Fruit fly (Drosophila melanogaster) whole organism, embryonic: ENCODE measurements around the gene CG6961.
A peak's percentile ranks its signal among the peaks of the same experiment; 100 is the strongest.

Source experiments
- CG10267 ChIP-seq: fragments of 200-800 bp; sonication (Bioruptor generic); optimal IDR thresholded peaks from 2 replicates; lab custom pipeline; 2018; ENCODE audit warnings: missing biosample characterization, mild to moderate bottlenecking, missing genetic modification characterization, moderate library complexity
- CG11247 ChIP-seq: fragments of 200-800 bp; sonication (Bioruptor generic); IDR thresholded peaks from 2 replicates; pipeline ENCODE4 v1.3.6; 2022; ENCODE audit warnings: missing biosample characterization, missing genetic modification characterization
- CG12219 ChIP-seq: fragments of 200-800 bp; sonication (Bioruptor generic); optimal IDR thresholded peaks from 3 replicates; lab custom pipeline; 2018; ENCODE audit warnings: missing biosample characterization, mild to moderate bottlenecking, missing genetic modification characterization
- CG1233 ChIP-seq: fragments of 200-800 bp; sonication (Bioruptor generic); optimal IDR thresholded peaks from 4 replicates; lab custom pipeline; 2018; ENCODE audit warnings: missing biosample characterization, mild to moderate bottlenecking, missing genetic modification characterization
- CG12744 ChIP-seq: fragments of 200-800 bp; sonication (Bioruptor generic); optimal IDR thresholded peaks from 2 replicates; lab custom pipeline; 2016; ENCODE audit warnings: missing biosample characterization, missing genetic modification characterization
- CG14710 ChIP-seq: fragments of 200-800 bp; sonication (Bioruptor generic); optimal IDR thresholded peaks from 3 replicates; lab custom pipeline; 2019; ENCODE audit warnings: missing biosample characterization, mild to moderate bottlenecking, missing genetic modification characterization, moderate library complexity
- CG1603 ChIP-seq: fragments of 200-800 bp; sonication (Bioruptor generic); optimal IDR thresholded peaks from 2 replicates; lab custom pipeline; 2019; ENCODE audit warnings: missing biosample characterization, mild to moderate bottlenecking, missing genetic modification characterization, moderate library complexity
- CG17328 ChIP-seq: fragments of 200-800 bp; sonication (Bioruptor generic); IDR thresholded peaks from 2 replicates; pipeline ENCODE4 v1.3.6; 2022; ENCODE audit warnings: missing biosample characterization, missing genetic modification characterization
- CG17802 ChIP-seq: fragments of 200-800 bp; sonication (Bioruptor generic); optimal IDR thresholded peaks from 2 replicates; lab custom pipeline; 2018; ENCODE audit warnings: missing biosample characterization, mild to moderate bottlenecking, missing genetic modification characterization, moderate library complexity
- CG18599 ChIP-seq: fragments of 200-800 bp; sonication (Bioruptor generic); optimal IDR thresholded peaks from 3 replicates; lab custom pipeline; 2017; ENCODE audit warnings: missing biosample characterization, missing genetic modification characterization, mild to moderate bottlenecking, moderate library complexity, missing genetic modification reagents
- CG18764 ChIP-seq: fragments of 200-800 bp; sonication (Bioruptor generic); optimal IDR thresholded peaks from 3 replicates; lab custom pipeline; 2016; ENCODE audit warnings: missing biosample characterization, missing genetic modification characterization
- CG2678 ChIP-seq: fragments of 200-800 bp; sonication (Bioruptor generic); optimal IDR thresholded peaks from 3 replicates; lab custom pipeline; 2019; ENCODE audit warnings: missing biosample characterization, mild to moderate bottlenecking, missing genetic modification characterization, moderate library complexity
- CG2712 ChIP-seq: fragments of 200-800 bp; optimal IDR thresholded peaks from 3 replicates; lab custom pipeline; 2019; ENCODE audit warnings: missing biosample characterization, mild to moderate bottlenecking, missing genetic modification characterization, moderate library complexity
- CG3163 ChIP-seq: fragments of 200-800 bp; sonication (Bioruptor generic); optimal IDR thresholded peaks from 3 replicates; lab custom pipeline; 2016; ENCODE audit warnings: missing biosample characterization, missing genetic modification characterization
- CG33557 ChIP-seq: fragments of 200-800 bp; sonication (Bioruptor generic); optimal IDR thresholded peaks from 2 replicates; lab custom pipeline; 2019; ENCODE audit warnings: missing biosample characterization, mild to moderate bottlenecking, missing genetic modification characterization, moderate library complexity
- CG3847 ChIP-seq: fragments of 200-800 bp; sonication (Bioruptor generic); IDR thresholded peaks from 2 replicates; pipeline ENCODE4 v1.3.6; 2022; ENCODE audit warnings: missing biosample characterization, missing genetic modification characterization
- CG4360 ChIP-seq: fragments of 200-800 bp; sonication (Bioruptor generic); IDR thresholded peaks from 2 replicates; pipeline ENCODE4 v1.3.6; 2022; ENCODE audit warnings: missing biosample characterization, missing genetic modification characterization
- CG4404 ChIP-seq: fragments of 200-800 bp; sonication (Bioruptor generic); IDR thresholded peaks from 2 replicates; pipeline ENCODE4 v1.3.6; 2022; ENCODE audit warnings: missing biosample characterization, missing genetic modification characterization
- CG4707 ChIP-seq: fragments of 200-800 bp; sonication (Bioruptor generic); optimal IDR thresholded peaks from 2 replicates; lab custom pipeline; 2018; ENCODE audit warnings: missing biosample characterization, mild to moderate bottlenecking, missing genetic modification characterization, moderate library complexity
- CG7556 ChIP-seq: fragments of 200-800 bp; sonication (Bioruptor generic); optimal IDR thresholded peaks from 2 replicates; lab custom pipeline; 2017; ENCODE audit warnings: missing biosample characterization, mild to moderate bottlenecking, missing genetic modification characterization
- CG7928 ChIP-seq: fragments of 200-800 bp; sonication (Bioruptor generic); optimal IDR thresholded peaks from 2 replicates; lab custom pipeline; 2017; ENCODE audit warnings: missing biosample characterization, mild to moderate bottlenecking, missing genetic modification characterization
- CG8290 ChIP-seq, 3 experiments: fragments of 200-800 bp; sonication (Bioruptor generic); optimal IDR thresholded peaks; 2 replicates each; lab custom pipeline; 2016 to 2019; ENCODE audit warnings: missing biosample characterization in 3 of 3, missing genetic modification characterization in 3 of 3, mild to moderate bottlenecking in 2 of 3, moderate library complexity in 1 of 3
- D19A ChIP-seq: fragments of 200-800 bp; optimal IDR thresholded peaks from 3 replicates; lab custom pipeline; 2019; ENCODE audit warnings: missing biosample characterization, mild to moderate bottlenecking, missing genetic modification characterization, moderate library complexity
- Doc2 ChIP-seq: fragments of 200-800 bp; sonication (Bioruptor generic); IDR thresholded peaks from 2 replicates; pipeline ENCODE4 v1.3.6; 2022; ENCODE audit warnings: missing biosample characterization, missing genetic modification characterization
- Eip74EF ChIP-seq, 2 experiments: fragments of 200-800 bp in 1 of 2; fragments of >200 bp in 1 of 2; sonication (Bioruptor generic) in 1 of 2; optimal IDR thresholded peaks; 2 replicates each; lab custom pipeline; 2017 to 2019; ENCODE audit warnings: missing biosample characterization in 2 of 2, missing genetic modification characterization in 2 of 2, mild to moderate bottlenecking in 1 of 2, moderate library complexity in 1 of 2
- Fer1 ChIP-seq: fragments of 200-800 bp; sonication (Bioruptor generic); optimal IDR thresholded peaks from 2 replicates; lab custom pipeline; 2017; ENCODE audit warnings: missing biosample characterization, mild to moderate bottlenecking, missing genetic modification characterization
- HLH3B ChIP-seq: fragments of 200-800 bp; sonication (Bioruptor generic); IDR thresholded peaks from 2 replicates; pipeline ENCODE4 v1.3.6; 2022; ENCODE audit warnings: missing biosample characterization, missing genetic modification characterization
- Hr3 ChIP-seq: fragments of 200-800 bp; sonication (Bioruptor generic); optimal IDR thresholded peaks from 3 replicates; lab custom pipeline; 2016; ENCODE audit warnings: missing biosample characterization, missing genetic modification characterization
- Lim3 ChIP-seq: fragments of 200-800 bp; sonication (Bioruptor generic); IDR thresholded peaks from 2 replicates; pipeline ENCODE4 v1.3.6; 2022; ENCODE audit warnings: missing biosample characterization, missing genetic modification characterization
- Oli ChIP-seq: fragments of 200-800 bp; sonication (Bioruptor generic); optimal IDR thresholded peaks from 2 replicates; lab custom pipeline; 2018; ENCODE audit warnings: missing biosample characterization, mild to moderate bottlenecking, missing genetic modification characterization, moderate library complexity
- Ptx1 ChIP-seq: fragments of 200-800 bp; sonication (Bioruptor generic); IDR thresholded peaks from 2 replicates; pipeline ENCODE4 v1.3.6; 2022; ENCODE audit warnings: missing biosample characterization, missing genetic modification characterization
- Sox100B ChIP-seq: fragments of 200-800 bp; sonication (Bioruptor generic); optimal IDR thresholded peaks from 3 replicates; lab custom pipeline; 2018; ENCODE audit warnings: missing biosample characterization, mild to moderate bottlenecking, missing genetic modification characterization
- amos ChIP-seq: fragments of 200-800 bp; sonication (Bioruptor generic); IDR thresholded peaks from 2 replicates; pipeline ENCODE4 v1.3.6; 2022; ENCODE audit warnings: missing biosample characterization, missing genetic modification characterization; ENCODE audit not compliant: partially characterized antibody
- az2 ChIP-seq: fragments of 200-800 bp; sonication (Bioruptor generic); optimal IDR thresholded peaks from 3 replicates; lab custom pipeline; 2016; ENCODE audit warnings: missing biosample characterization, missing genetic modification characterization
- cg ChIP-seq: fragments of 200-800 bp; sonication (Bioruptor generic); optimal IDR thresholded peaks from 3 replicates; lab custom pipeline; 2019; ENCODE audit warnings: missing biosample characterization, mild to moderate bottlenecking, missing genetic modification characterization, moderate library complexity
- cwo ChIP-seq: fragments of 200-800 bp; sonication (Bioruptor generic); optimal IDR thresholded peaks from 3 replicates; lab custom pipeline; 2017; ENCODE audit warnings: missing biosample characterization, missing genetic modification characterization, mild to moderate bottlenecking, moderate library complexity, missing genetic modification reagents
- dm ChIP-seq: fragments of 200-800 bp; sonication (Bioruptor generic); optimal IDR thresholded peaks from 3 replicates; lab custom pipeline; 2016; ENCODE audit warnings: missing biosample characterization, missing genetic modification characterization
- esg ChIP-seq: fragments of 200-800 bp; sonication (Bioruptor generic); conservative IDR thresholded peaks from 2 replicates; pipeline ENCODE4 v1.3.6; 2022; ENCODE audit warnings: missing biosample characterization, missing genetic modification characterization
- ewg ChIP-seq: fragments of 200-800 bp; sonication (Bioruptor generic); optimal IDR thresholded peaks from 3 replicates; lab custom pipeline; 2017; ENCODE audit warnings: mild to moderate bottlenecking, missing biosample characterization, missing genetic modification reagents, missing genetic modification characterization
- grn ChIP-seq: fragments of 200-800 bp; sonication (Bioruptor generic); optimal IDR thresholded peaks from 3 replicates; lab custom pipeline; 2017; ENCODE audit warnings: missing biosample characterization, missing genetic modification characterization
- gt ChIP-seq: fragments of 200-800 bp; sonication (Bioruptor generic); IDR thresholded peaks from 2 replicates; pipeline ENCODE4 v1.3.6; 2022; ENCODE audit warnings: missing biosample characterization, missing genetic modification characterization
- inv ChIP-seq: fragments of 200-800 bp; sonication (Bioruptor generic); IDR thresholded peaks from 2 replicates; pipeline ENCODE4 v1.3.6; 2022; ENCODE audit warnings: missing biosample characterization, missing genetic modification characterization; ENCODE audit not compliant: partially characterized antibody
- klu ChIP-seq: fragments of 200-800 bp; sonication (Bioruptor generic); IDR thresholded peaks from 2 replicates; pipeline ENCODE4 v1.3.6; 2022; ENCODE audit warnings: missing biosample characterization, missing genetic modification characterization
- kni ChIP-seq: fragments of 200-800 bp; sonication (Bioruptor generic); optimal IDR thresholded peaks from 3 replicates; lab custom pipeline; 2017; ENCODE audit warnings: mild to moderate bottlenecking, missing biosample characterization, missing genetic modification reagents, missing genetic modification characterization
- otp ChIP-seq: fragments of 200-800 bp; sonication (Bioruptor generic); IDR thresholded peaks from 3 replicates; pipeline ENCODE4, ENCODE4 v1.3.6; 2022; ENCODE audit warnings: missing biosample characterization, missing genetic modification characterization
- slp2 ChIP-seq: fragments of 200-800 bp; sonication (Bioruptor generic); optimal IDR thresholded peaks from 2 replicates; lab custom pipeline; 2016; ENCODE audit warnings: missing biosample characterization, missing genetic modification characterization
- ttk ChIP-seq: fragments of 200-800 bp; sonication (Bioruptor generic); IDR thresholded peaks from 2 replicates; pipeline ENCODE4 v2.1.2; 2022; ENCODE audit warnings: missing biosample characterization, missing genetic modification characterization
- z ChIP-seq: fragments of 200-800 bp; sonication (Bioruptor generic); IDR thresholded peaks from 3 replicates; pipeline ENCODE4 v1.3.6; 2022; ENCODE audit warnings: missing biosample characterization, missing genetic modification characterization
- zfh1 ChIP-seq: fragments of 200-800 bp; sonication (Bioruptor generic); IDR thresholded peaks from 3 replicates; pipeline ENCODE4 v1.3.6; 2022; ENCODE audit warnings: missing biosample characterization, missing genetic modification characterization

CG6961 gene

DNA sequence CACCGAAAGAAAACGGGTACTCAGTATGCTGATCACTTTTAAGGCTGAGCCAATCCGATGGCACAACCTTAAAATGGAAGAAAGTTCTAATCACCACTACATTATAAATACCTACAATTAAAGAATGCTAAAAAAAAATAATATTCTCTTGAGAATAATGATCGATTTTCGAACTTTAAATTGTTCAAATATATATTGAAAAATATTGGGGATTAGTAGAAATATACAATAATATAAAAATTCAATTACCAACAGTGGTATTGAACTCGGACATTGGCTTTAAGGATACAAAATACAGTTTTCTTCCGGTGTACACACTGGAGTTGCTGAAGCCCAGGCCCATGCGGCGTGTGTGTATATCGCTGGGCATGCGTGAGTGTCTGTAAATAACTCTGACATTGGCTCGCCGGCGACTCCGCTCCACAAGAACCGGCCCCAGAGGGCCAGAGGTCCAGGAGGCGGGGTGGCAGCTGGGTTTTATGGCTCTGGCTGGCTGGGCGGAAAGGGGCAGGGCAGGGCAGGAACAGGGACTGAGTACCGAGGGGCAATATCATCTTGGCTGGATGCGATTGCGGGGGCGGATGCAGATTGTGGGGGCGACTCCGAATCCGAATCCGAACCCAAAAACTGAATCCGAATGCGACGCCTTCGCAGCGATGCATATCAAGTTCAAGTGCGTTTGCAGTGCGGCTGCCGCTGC, 12.0 kb downstream of the CG6961 start (continued):
- peak; percentile 84 for TF ChIP-seq CG33557 (GFP tag; lab: Kevin White, UChicago)
- peak; percentile 67 for TF ChIP-seq CG10267 (tag; lab: Kevin White, UChicago)
- TF ChIP-seq slp2 = no peak
- no peak for TF ChIP-seq CG7928 (GFP tag; lab: Kevin White, UChicago)
- peak; percentile 82 for TF ChIP-seq CG14710 (tag; lab: Kevin White, UChicago)
- no peak for TF ChIP-seq CG17328 (GFP tag; lab: Robert Waterston, UW)
- peak; percentile 71 for TF ChIP-seq Oli (tag; lab: Kevin White, UChicago)
- TF ChIP-seq amos (GFP tag; lab: Robert Waterston, UW) = no peak
- TF ChIP-seq CG2678 (tag; lab: Kevin White, UChicago) = peak; percentile 73
- peak; percentile 83 for TF ChIP-seq CG2712 (tag; lab: Kevin White, UChicago)
- no peak for TF ChIP-seq klu (GFP tag; lab: Robert Waterston, UW)
- no peak for TF ChIP-seq CG4404
- no peak for TF ChIP-seq Doc2 (GFP tag; lab: Robert Waterston, UW)
- peak; percentile 19 for TF ChIP-seq CG18764 (GFP tag; lab: Kevin White, UChicago)
- TF ChIP-seq az2 = peak; percentile 72
- TF ChIP-seq cwo (GFP tag; lab: Kevin White, UChicago) = no peak
- TF ChIP-seq kni (GFP tag; lab: Kevin White, UChicago) = no peak
- TF ChIP-seq Lim3 = no peak
- no peak for TF ChIP-seq CG3847
- peak; percentile 84 for TF ChIP-seq CG7556 (GFP tag; lab: Kevin White, UChicago)
- TF ChIP-seq Ptx1 (GFP tag; lab: Robert Waterston, UW) = 0 out of 2 replicates have a peak, but pooled peaks have one; percentile 25
- no peak for TF ChIP-seq otp (GFP tag; lab: Robert Waterston, UW)
- peak; percentile 38; the same call in 2 of the 3 replicates for TF ChIP-seq zfh1 (GFP tag; lab: Robert Waterston, UW)
- no peak for TF ChIP-seq cg
- TF ChIP-seq CG3163 (GFP tag; lab: Kevin White, UChicago) = no peak
- no peak for TF ChIP-seq CG18599 (GFP tag; lab: Kevin White, UChicago)
- TF ChIP-seq CG1603 = peak; percentile 32
- no peak for TF ChIP-seq CG12744 (GFP tag; lab: Kevin White, UChicago)
- no peak for TF ChIP-seq grn (GFP tag; lab: Kevin White, UChicago)
- no peak for TF ChIP-seq ttk (GFP tag; lab: Robert Waterston, UW)
- TF ChIP-seq CG1233 = peak; percentile 12
- TF ChIP-seq esg (GFP tag; lab: Robert Waterston, UW) = peak; percentile 49
- TF ChIP-seq inv (GFP tag; lab: Robert Waterston, UW) = no peak
- TF ChIP-seq Eip74EF (GFP tag; optimal IDR thresholded peaks at IDR 0.05; lab: Kevin White, UChicago) = peak in 1 of 2 experiments; percentile 68
- TF ChIP-seq CG17802 = peak; percentile 4
- peak; percentile 60 for TF ChIP-seq D19A (tag; lab: Kevin White, UChicago)
- TF ChIP-seq Sox100B (GFP tag; lab: Kevin White, UChicago) = peak; percentile 79
- TF ChIP-seq CG4707 (GFP tag; lab: Kevin White, UChicago) = peak; percentile 19
- TF ChIP-seq HLH3B = no peak
- TF ChIP-seq CG8290 (GFP tag; optimal IDR thresholded peaks at IDR 0.05; lab: Kevin White, UChicago) = peak; percentile 51
- TF ChIP-seq CG8290 (tag; optimal IDR thresholded peaks at IDR 0.05; lab: Kevin White, UChicago) = no peak
- TF ChIP-seq Hr3 (GFP tag; lab: Kevin White, UChicago) = peak; percentile 56
- no peak for TF ChIP-seq CG11247 (GFP tag; lab: Robert Waterston, UW)
- TF ChIP-seq CG12219 = peak; percentile 47
- TF ChIP-seq dm (GFP tag; lab: Kevin White, UChicago) = no peak
- no peak for TF ChIP-seq gt (GFP tag; lab: Robert Waterston, UW)
- TF ChIP-seq z (GFP tag; lab: Robert Waterston, UW) = no peak
- peak; percentile 71 for TF ChIP-seq ewg (GFP tag; lab: Kevin White, UChicago)
- TF ChIP-seq Fer1 = no peak
- TF ChIP-seq CG4360 (GFP tag; lab: Robert Waterston, UW) = no peak
